Fruit fly (Drosophila melanogaster) whole organism, adult: ENCODE data around the gene Tep4.

Source experiments
- CG1620 ChIP-seq: fragments of 200-800 bp; sonication (Bioruptor generic); optimal IDR thresholded peaks from 2 replicates; lab custom pipeline; 2016; ENCODE audit warnings: missing biosample characterization, missing genetic modification characterization
- CG5204 ChIP-seq: fragments of 200-800 bp; sonication (Bioruptor generic); optimal IDR thresholded peaks from 2 replicates; lab custom pipeline; 2016; ENCODE audit warnings: missing biosample characterization, missing genetic modification characterization
- CG7101 ChIP-seq: fragments of 200-800 bp; sonication (Bioruptor generic); optimal IDR thresholded peaks from 2 replicates; lab custom pipeline; 2018; ENCODE audit warnings: missing biosample characterization, mild to moderate bottlenecking, missing genetic modification characterization, moderate library complexity
- Clk ChIP-seq: fragments of 200-800 bp; sonication (Bioruptor generic); optimal IDR thresholded peaks from 2 replicates; lab custom pipeline; 2017; ENCODE audit warnings: missing biosample characterization, missing genetic modification characterization
- Hr96 ChIP-seq: fragments of 200-800 bp; sonication (Bioruptor generic); optimal IDR thresholded peaks from 2 replicates; lab custom pipeline; 2016; ENCODE audit warnings: missing biosample characterization, missing genetic modification characterization
- Mnt ChIP-seq: fragments of 200-800 bp; sonication (Bioruptor generic); optimal IDR thresholded peaks from 2 replicates; lab custom pipeline; 2016; ENCODE audit warnings: missing biosample characterization, mild to moderate bottlenecking, missing genetic modification characterization
- cic ChIP-seq: fragments of 200-800 bp; sonication (Bioruptor generic); optimal IDR thresholded peaks from 2 replicates; lab custom pipeline; 2017; ENCODE audit warnings: missing biosample characterization, mild to moderate bottlenecking, missing genetic modification characterization, moderate library complexity
- cnc ChIP-seq, 2 experiments: fragments of >200 bp; optimal IDR thresholded peaks; 2 replicates each; lab custom pipeline; 2017
- kay ChIP-seq: fragments of 200-800 bp; sonication (Bioruptor generic); peaks from one replicate; lab custom pipeline; 2016; ENCODE audit warnings: missing biosample characterization, missing genetic modification characterization, borderline replicate concordance
- pad ChIP-seq: fragments of 200-800 bp; sonication (Bioruptor generic); optimal IDR thresholded peaks from 3 replicates; lab custom pipeline; 2017; ENCODE audit warnings: missing biosample characterization, missing genetic modification characterization, mild to moderate bottlenecking, moderate library complexity, missing genetic modification reagents
- tj ChIP-seq: fragments of 200-800 bp; sonication (Bioruptor generic); optimal IDR thresholded peaks from 3 replicates; lab custom pipeline; 2017; ENCODE audit warnings: missing biosample characterization, mild to moderate bottlenecking, missing genetic modification characterization, moderate library complexity
- toe ChIP-seq: fragments of 200-800 bp; sonication (Bioruptor generic); optimal IDR thresholded peaks from 2 replicates; lab custom pipeline; 2016; ENCODE audit warnings: missing biosample characterization, missing genetic modification characterization

- TF ChIP-seq Hr96 (GFP tag; lab: Kevin White, UChicago) (no peak), kay (GFP tag; lab: Kevin White, UChicago) (no peak), CG7101 (tag; lab: Kevin White, UChicago) (no peak), Clk (no peak), cnc (optimal IDR thresholded peaks at IDR 0.05; lab: Kevin White, UChicago) (no peak), toe (GFP tag; lab: Kevin White, UChicago) (no peak), CG5204 (GFP tag; lab: Kevin White, UChicago) (no peak), Mnt (GFP tag; lab: Kevin White, UChicago) (no peak), pad (no peak), tj (GFP tag; lab: Kevin White, UChicago) (no peak), cic (GFP tag; lab: Kevin White, UChicago) (no peak), CG1620 (GFP tag; lab: Kevin White, UChicago) (no peak)
These were observed 45.8 kb downstream of the Tep4 start for dm6 chr2L:19594102-19594501.
